Worm (Caenorhabditis elegans): ENCODE results near the gene C25F9.4.

The C25F9.4 gene

ce11 chrV:19428097-19428496 lies 11.7 kb upstream of the C25F9.4 start:
- TF ChIP-seq unc-62 (GFP tag; optimal IDR thresholded peaks at IDR 0.05): no peak

ce11 chrV:19421131-19421530 lies 4.8 kb upstream of the C25F9.4 start, which contains the start of gene C25F9.2:
C25F9.2 (plus strand) TSS chrV:19421471.
- TF ChIP-seq unc-62 (GFP tag; optimal IDR thresholded peaks at IDR 0.05): no peak

ce11 chrV:19417836-19418235 lies 1.5 kb upstream of the C25F9.4 start, which contains the start of gene C25F9.15:
C25F9.15 (plus strand) TSS chrV:19418136.
- no peak for TF ChIP-seq unc-62 (GFP tag; optimal IDR thresholded peaks at IDR 0.05)

- no peak for TF ChIP-seq unc-62 (GFP tag; optimal IDR thresholded peaks at IDR 0.05)
Measured at ce11 chrV:19410663-19411062, 5.7 kb downstream of the C25F9.4 start, which contains the start of gene C25F9.5. C25F9.5 (minus strand) TSS chrV:19410857.

- no peak for TF ChIP-seq unc-62 (GFP tag; optimal IDR thresholded peaks at IDR 0.05)
Measured at ce11 chrV:19405276-19405815, 11.0 kb downstream of the C25F9.4 start, which contains the start of the genes C25F9.6 and C25F9.10. C25F9.6 (minus strand) TSS chrV:19405326. C25F9.10 (plus strand) TSS chrV:19405729.

ce11 chrV:19403619-19404018 lies 12.8 kb downstream of the C25F9.4 start:
- no peak for TF ChIP-seq unc-62 (GFP tag; optimal IDR thresholded peaks at IDR 0.05)

- no peak for TF ChIP-seq unc-62 (GFP tag; optimal IDR thresholded peaks at IDR 0.05)
Measured at ce11 chrV:19402855-19403254, 13.5 kb downstream of the C25F9.4 start, which contains the start of gene C25F9.12. C25F9.12 (minus strand) TSS chrV:19402955.

ce11 chrV:19401429-19401828 lies 14.9 kb downstream of the C25F9.4 start:
- TF ChIP-seq unc-62 (GFP tag; optimal IDR thresholded peaks at IDR 0.05): no peak

- no peak for TF ChIP-seq unc-62 (GFP tag; optimal IDR thresholded peaks at IDR 0.05)
Measured at ce11 chrV:19400619-19401018, 15.8 kb downstream of the C25F9.4 start, which contains the start of gene srw-86. srw-86 (minus strand) TSS chrV:19400719.

- TF ChIP-seq unc-62 (GFP tag; optimal IDR thresholded peaks at IDR 0.05): no peak
Measured at ce11 chrV:19398882-19399281, 17.5 kb downstream of the C25F9.4 start, which contains the start of gene C25F9.13. C25F9.13 (minus strand) TSS chrV:19398982.

ce11 chrV:19398396-19398795 lies 18.0 kb downstream of the C25F9.4 start:
- no peak for TF ChIP-seq unc-62 (GFP tag; optimal IDR thresholded peaks at IDR 0.05)

- no peak for TF ChIP-seq unc-62 (GFP tag; optimal IDR thresholded peaks at IDR 0.05)
Measured at ce11 chrV:19396576-19397313, 19.6 kb downstream of the C25F9.4 start.

ce11 chrV:19394750-19395149 lies 21.6 kb downstream of the C25F9.4 start, which contains the start of gene C25F9.8:
C25F9.8 (plus strand) TSS chrV:19395050.
- no peak for TF ChIP-seq unc-62 (GFP tag; optimal IDR thresholded peaks at IDR 0.05)

- no peak for TF ChIP-seq unc-62 (GFP tag; optimal IDR thresholded peaks at IDR 0.05)
Measured at ce11 chrV:19391242-19391641, 25.1 kb downstream of the C25F9.4 start.

ce11 chrV:19390029-19390428 lies 26.3 kb downstream of the C25F9.4 start, which contains the start of gene slcr-46.2:
slcr-46.2 (minus strand) TSS chrV:19390129.
- no peak for TF ChIP-seq unc-62 (GFP tag; optimal IDR thresholded peaks at IDR 0.05)

- no peak for TF ChIP-seq unc-62 (GFP tag; optimal IDR thresholded peaks at IDR 0.05)
Measured at ce11 chrV:19380968-19381367, 35.4 kb downstream of the C25F9.4 start, which contains the start of gene srw-84. srw-84 (plus strand) TSS chrV:19381268.

All from whole organism, dauer.